Worm (Caenorhabditis elegans): ENCODE measurements around the gene R07E5.5.

ce11 chrIII:4364974-4365373 is 32.2 kb upstream of the R07E5.5 start, which contains the start of gene ckb-1:
- TF ChIP-seq klf-2 (GFP tag; conservative IDR thresholded peaks at IDR 0.05), result no peak
- no peak for TF ChIP-seq T22C8.4 (GFP tag; IDR thresholded peaks at IDR 0.05)
- no peak for TF ChIP-seq ztf-29 (GFP tag; IDR thresholded peaks at IDR 0.05)
- no peak for TF ChIP-seq ref-1 (GFP tag; conservative IDR thresholded peaks at IDR 0.05)
- no peak for TF ChIP-seq flt-1 (GFP tag; IDR thresholded peaks at IDR 0.05)
